Worm (Caenorhabditis elegans) whole organism, midembryonic: ENCODE measurements around the gene F58F12.2.

ENCODE experiments used
- T22C8.4 ChIP-seq: fragments of 200-800 bp; sonication (Bioruptor generic); IDR thresholded peaks from 2 replicates; pipeline ENCODE4 v1.3.6; 2022; ENCODE audit warnings: missing genetic modification characterization, missing compliant biosample characterization
- cog-1 ChIP-seq: sonication (generic microtip); optimal IDR thresholded peaks from 2 replicates; lab custom pipeline; 2016; ENCODE audit warnings: missing genetic modification characterization, missing compliant biosample characterization
- med-1 ChIP-seq: sonication (generic microtip); optimal IDR thresholded peaks from 2 replicates; lab custom pipeline; 2017; ENCODE audit warnings: missing genetic modification characterization, mild to moderate bottlenecking, missing compliant biosample characterization, antibody characterized with exemption, missing genetic modification reagents; ENCODE audit not compliant: insufficient read depth
- tab-1 ChIP-seq: fragments of 200-800 bp; sonication (Bioruptor generic); IDR thresholded peaks from 2 replicates; pipeline ENCODE4 v1.3.6; 2022; ENCODE audit warnings: missing genetic modification characterization, missing compliant biosample characterization
- ztf-23 ChIP-seq: fragments of 200-800 bp; sonication (Bioruptor generic); IDR thresholded peaks from 2 replicates; pipeline ENCODE4 v1.3.6; 2022; ENCODE audit warnings: missing genetic modification reagents, missing genetic modification characterization, missing compliant biosample characterization
- ztf-29 ChIP-seq: fragments of 200-800 bp; sonication (Bioruptor generic); IDR thresholded peaks from 2 replicates; pipeline ENCODE4 v1.3.6; 2022; ENCODE audit warnings: missing genetic modification reagents, missing genetic modification characterization, missing compliant biosample characterization

- TF ChIP-seq med-1 (GFP tag; lab: Kevin White, UChicago) (no peak), tab-1 (GFP tag; lab: Robert Waterston, UW) (no peak), cog-1 (tag; lab: Kevin White, UChicago) (no peak), T22C8.4 (GFP tag; lab: Robert Waterston, UW) (no peak), ztf-29 (GFP tag; lab: Robert Waterston, UW) (no peak), ztf-23 (GFP tag; lab: Robert Waterston, UW) (no peak)
Measured at ce11 chrII:6343893-6344292, 43.9 kb downstream of the F58F12.2 start, which contains the start of gene txt-18.
